Worm (Caenorhabditis elegans): ENCODE results near the gene mdt-11.

- TF ChIP-seq ces-1 (GFP tag; optimal IDR thresholded peaks at IDR 0.05) (no peak), mep-1 (tag; optimal IDR thresholded peaks at IDR 0.05) (no peak), snpc-4 (tag; optimal IDR thresholded peaks at IDR 0.05) (no peak), lin-13 (tag; optimal IDR thresholded peaks at IDR 0.05) (no peak), ztf-11 (tag; optimal IDR thresholded peaks at IDR 0.05) (no peak), elt-3 (tag; optimal IDR thresholded peaks at IDR 0.05) (no peak), lsy-2 (tag; optimal IDR thresholded peaks at IDR 0.05) (no peak), nhr-2 (tag; optimal IDR thresholded peaks at IDR 0.05) (no peak)
These were observed 18.8 kb upstream of the mdt-11 start, which contains the start of gene R144.10 for ce11 chrIII:5002231-5002630.

Data from whole organism, mixed stage, embryonic.